Worm (Caenorhabditis elegans): Measurements from ENCODE around the gene T12D8.10.

T12D8.10 gene

ce11 chrIII:13642776-13643175, 649 bp upstream of the T12D8.10 start:
- no peak for TF ChIP-seq unc-39 (tag; optimal IDR thresholded peaks at IDR 0.05)
- TF ChIP-seq zag-1 (tag; optimal IDR thresholded peaks at IDR 0.05) = no peak
- no peak for TF ChIP-seq nhr-76 (tag; optimal IDR thresholded peaks at IDR 0.05)
- TF ChIP-seq fkh-10 (GFP tag; optimal IDR thresholded peaks at IDR 0.05) = no peak
- TF ChIP-seq ceh-28 (tag; optimal IDR thresholded peaks at IDR 0.05) = no peak
- no peak for TF ChIP-seq nhr-28 (tag; optimal IDR thresholded peaks at IDR 0.05)
- no peak for TF ChIP-seq nhr-11 (tag; optimal IDR thresholded peaks at IDR 0.05)
- no peak for TF ChIP-seq elt-3 (tag; optimal IDR thresholded peaks at IDR 0.05)
- no peak for TF ChIP-seq pqm-1 (tag; optimal IDR thresholded peaks at IDR 0.05)
- no peak for TF ChIP-seq fos-1 (tag; optimal IDR thresholded peaks at IDR 0.05)
- no peak for TF ChIP-seq lin-39 (tag; optimal IDR thresholded peaks at IDR 0.05)

- TF ChIP-seq lsy-12 (tag; optimal IDR thresholded peaks at IDR 0.05) = no peak
- no peak for TF ChIP-seq nhr-67 (tag; optimal IDR thresholded peaks at IDR 0.05)
- no peak for TF ChIP-seq ceh-16 (tag; optimal IDR thresholded peaks at IDR 0.05)
- TF ChIP-seq zag-1 (tag; optimal IDR thresholded peaks at IDR 0.05) = no peak
- no peak for TF ChIP-seq ama-1 (optimal IDR thresholded peaks at IDR 0.05)
- TF ChIP-seq fkh-2 (tag; optimal IDR thresholded peaks at IDR 0.05) = no peak
- TF ChIP-seq elt-2 (tag; optimal IDR thresholded peaks at IDR 0.05) = no peak
- TF ChIP-seq hmg-11 (tag; optimal IDR thresholded peaks at IDR 0.05) = no peak
- TF ChIP-seq R02D3.7 (tag; optimal IDR thresholded peaks at IDR 0.05) = no peak
- TF ChIP-seq nhr-23 (tag; optimal IDR thresholded peaks at IDR 0.05) = no peak
- TF ChIP-seq snpc-4 (tag; optimal IDR thresholded peaks at IDR 0.05) = no peak
- no peak for TF ChIP-seq nhr-76 (tag; optimal IDR thresholded peaks at IDR 0.05)
- TF ChIP-seq nhr-237 (tag; optimal IDR thresholded peaks at IDR 0.05) = no peak
- no peak for TF ChIP-seq fkh-10 (GFP tag; optimal IDR thresholded peaks at IDR 0.05)
- TF ChIP-seq nhr-77 (tag; optimal IDR thresholded peaks at IDR 0.05) = no peak
- no peak for TF ChIP-seq elt-3 (tag; optimal IDR thresholded peaks at IDR 0.05)
Observed at ce11 chrIII:13641588-13641987, 539 bp downstream of the T12D8.10 start, which contains the start of gene acbp-5. Gene acbp-5, minus strand, starts transcription at chrIII:13641688.

ce11 chrIII:13640869-13641268, 1.3 kb downstream of the T12D8.10 start:
- TF ChIP-seq mml-1 (tag; optimal IDR thresholded peaks at IDR 0.05) (no peak), ceh-9 (tag; optimal IDR thresholded peaks at IDR 0.05) (no peak), aly-2 (tag; optimal IDR thresholded peaks at IDR 0.05) (no peak), nhr-76 (tag; optimal IDR thresholded peaks at IDR 0.05) (no peak), egl-27 (tag; optimal IDR thresholded peaks at IDR 0.05) (no peak), nhr-28 (tag; optimal IDR thresholded peaks at IDR 0.05) (no peak), fos-1 (tag; optimal IDR thresholded peaks at IDR 0.05) (no peak), fkh-2 (tag; optimal IDR thresholded peaks at IDR 0.05) (no peak), elt-3 (tag; optimal IDR thresholded peaks at IDR 0.05) (no peak), zag-1 (tag; optimal IDR thresholded peaks at IDR 0.05) (no peak)

ce11 chrIII:13640003-13640499, 2.1 kb downstream of the T12D8.10 start:
- TF ChIP-seq nhr-67 (tag; optimal IDR thresholded peaks at IDR 0.05) (no peak), tbx-2 (tag; optimal IDR thresholded peaks at IDR 0.05) (no peak), ama-1 (optimal IDR thresholded peaks at IDR 0.05) (no peak), skn-1 (tag; optimal IDR thresholded peaks at IDR 0.05) (no peak), mml-1 (tag; optimal IDR thresholded peaks at IDR 0.05) (no peak), egl-27 (tag; optimal IDR thresholded peaks at IDR 0.05) (no peak), nfya-1 (tag; optimal IDR thresholded peaks at IDR 0.05; ENCODE audit: insufficient read depth) (no peak), zag-1 (tag; optimal IDR thresholded peaks at IDR 0.05) (no peak), ceh-82 (tag; optimal IDR thresholded peaks at IDR 0.05) (no peak), ztf-4 (tag; optimal IDR thresholded peaks at IDR 0.05) (no peak), egl-5 (tag; optimal IDR thresholded peaks at IDR 0.05) (no peak), nhr-12 (tag; optimal IDR thresholded peaks at IDR 0.05) (no peak), pqm-1 (tag; optimal IDR thresholded peaks at IDR 0.05) (no peak), elt-3 (tag; optimal IDR thresholded peaks at IDR 0.05) (no peak), snpc-4 (tag; optimal IDR thresholded peaks at IDR 0.05) (no peak)

- TF ChIP-seq elt-3 (tag; optimal IDR thresholded peaks at IDR 0.05) (no peak), nfya-1 (tag; optimal IDR thresholded peaks at IDR 0.05; ENCODE audit: insufficient read depth) (peak; percentile 44), fkh-10 (GFP tag; optimal IDR thresholded peaks at IDR 0.05) (peak; percentile 62), lsy-12 (tag; optimal IDR thresholded peaks at IDR 0.05) (no peak), nhr-11 (tag; optimal IDR thresholded peaks at IDR 0.05) (no peak), nhr-28 (tag; optimal IDR thresholded peaks at IDR 0.05) (no peak)
Observed at ce11 chrIII:13637681-13638080, 4.4 kb downstream of the T12D8.10 start.
